Worm (Caenorhabditis elegans): ENCODE data around the gene best-19.
A peak's percentile ranks its signal among the peaks of the same experiment; 100 is the strongest.

The best-19 gene

ce11 chrIV:320380-320779 is 36.9 kb downstream of the best-19 start, which contains the start of gene dsc-4:
dsc-4 (minus strand) TSS chrIV:320544.
- TF ChIP-seq nhr-28 (tag; optimal IDR thresholded peaks at IDR 0.05) (no peak), elt-2 (tag; optimal IDR thresholded peaks at IDR 0.05) (peak; percentile 71), elt-3 (tag; optimal IDR thresholded peaks at IDR 0.05) (no peak)

ce11 chrIV:322497-322896 is 39.0 kb downstream of the best-19 start, which contains the start of gene grl-26:
grl-26 (minus strand) TSS chrIV:322814.
- TF ChIP-seq mdl-1 (tag; optimal IDR thresholded peaks at IDR 0.05) (no peak), ztf-11 (tag; optimal IDR thresholded peaks at IDR 0.05) (no peak), egl-5 (tag; optimal IDR thresholded peaks at IDR 0.05) (peak; percentile 39), elt-2 (tag; optimal IDR thresholded peaks at IDR 0.05) (peak; percentile 56), aly-2 (tag; optimal IDR thresholded peaks at IDR 0.05) (no peak), fkh-10 (GFP tag; optimal IDR thresholded peaks at IDR 0.05) (no peak), nhr-11 (tag; optimal IDR thresholded peaks at IDR 0.05) (no peak), jun-1 (tag; optimal IDR thresholded peaks at IDR 0.05) (peak; percentile 66), lin-39 (tag; optimal IDR thresholded peaks at IDR 0.05) (peak; percentile 13), nhr-43 (tag; optimal IDR thresholded peaks at IDR 0.05; ENCODE audit: poor library complexity, severe bottlenecking) (peak; percentile 56), nhr-23 (tag; optimal IDR thresholded peaks at IDR 0.05) (peak; percentile 24), lin-15B (tag; optimal IDR thresholded peaks at IDR 0.05) (peak; percentile 22), hmg-11 (tag; optimal IDR thresholded peaks at IDR 0.05) (peak; percentile 67), ceh-9 (tag; optimal IDR thresholded peaks at IDR 0.05) (no peak), lsy-12 (tag; optimal IDR thresholded peaks at IDR 0.05) (peak; percentile 43), nhr-67 (tag; optimal IDR thresholded peaks at IDR 0.05) (no peak)

- TF ChIP-seq egl-27 (tag; optimal IDR thresholded peaks at IDR 0.05) (no peak), zag-1 (tag; optimal IDR thresholded peaks at IDR 0.05) (no peak), fkh-2 (tag; optimal IDR thresholded peaks at IDR 0.05) (no peak), eor-1 (tag; optimal IDR thresholded peaks at IDR 0.05) (no peak), elt-3 (tag; optimal IDR thresholded peaks at IDR 0.05) (no peak), ama-1 (optimal IDR thresholded peaks at IDR 0.05) (no peak)
Measured at ce11 chrIV:324759-325158, 41.3 kb downstream of the best-19 start, which contains the start of gene drl-1. drl-1 (plus strand) TSS chrIV:325059.

- TF ChIP-seq nhr-67 (tag; optimal IDR thresholded peaks at IDR 0.05) (no peak), egl-27 (tag; optimal IDR thresholded peaks at IDR 0.05) (no peak), elt-3 (tag; optimal IDR thresholded peaks at IDR 0.05) (no peak), eor-1 (tag; optimal IDR thresholded peaks at IDR 0.05) (no peak), aly-2 (tag; optimal IDR thresholded peaks at IDR 0.05) (no peak), nhr-23 (tag; optimal IDR thresholded peaks at IDR 0.05) (no peak)
Measured at ce11 chrIV:325640-326039, 42.2 kb downstream of the best-19 start.

ce11 chrIV:326564-327070 is 43.2 kb downstream of the best-19 start, which contains the start of gene col-101:
col-101 (minus strand) TSS chrIV:327020.
- peak; percentile 16 for TF ChIP-seq ceh-28 (tag; optimal IDR thresholded peaks at IDR 0.05)
- peak; percentile 49 for TF ChIP-seq nhr-23 (tag; optimal IDR thresholded peaks at IDR 0.05)
- no peak for TF ChIP-seq nhr-43 (tag; optimal IDR thresholded peaks at IDR 0.05; ENCODE audit: poor library complexity, severe bottlenecking)
- TF ChIP-seq nhr-67 (tag; optimal IDR thresholded peaks at IDR 0.05), result no peak
- no peak for TF ChIP-seq fkh-2 (tag; optimal IDR thresholded peaks at IDR 0.05)

ce11 chrIV:330523-330922 is 47.1 kb downstream of the best-19 start, which contains the start of gene F18F11.4:
F18F11.4 (plus strand) TSS chrIV:330823.
- TF ChIP-seq eor-1 (tag; optimal IDR thresholded peaks at IDR 0.05), result no peak
- TF ChIP-seq snpc-4 (tag; optimal IDR thresholded peaks at IDR 0.05), result no peak
- TF ChIP-seq nhr-77 (tag; optimal IDR thresholded peaks at IDR 0.05), result no peak
- no peak for TF ChIP-seq nhr-76 (tag; optimal IDR thresholded peaks at IDR 0.05)
- no peak for TF ChIP-seq sea-2 (GFP tag; optimal IDR thresholded peaks at IDR 0.05)
